Worm (Caenorhabditis elegans): ENCODE results near the gene F48G7.13.
A peak's percentile ranks its signal among the peaks of the same experiment; 100 is the strongest.

The F48G7.13 gene

DNA sequence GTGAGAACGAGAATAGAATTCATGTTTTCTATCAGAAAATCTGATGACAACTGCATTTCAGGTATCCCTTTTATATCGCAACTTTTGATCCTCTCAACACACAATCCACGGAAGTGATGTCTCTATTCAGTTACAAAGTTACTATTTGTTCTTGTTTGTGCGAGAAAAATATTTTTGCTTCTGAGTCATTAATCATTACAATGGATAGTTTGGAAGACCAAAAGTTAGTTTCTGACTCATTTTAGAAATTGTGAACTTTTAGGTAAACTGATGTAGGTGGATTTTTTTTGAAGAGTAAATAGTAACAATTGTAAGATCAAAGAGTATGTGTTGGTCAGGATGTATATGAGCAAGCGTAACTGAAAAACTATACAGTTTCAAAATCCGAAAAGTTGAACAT is 5.7 kb upstream of the F48G7.13 start, which contains the start of gene srlf-36:
srlf-36 (minus strand) TSS at position 101 of the 400 bp plus-strand sequence.
- TF ChIP-seq ces-1 (GFP tag; optimal IDR thresholded peaks at IDR 0.05) (no peak), elt-1 (tag; optimal IDR thresholded peaks at IDR 0.05; ENCODE audit: borderline replicate concordance, insufficient read depth) (no peak), ztf-11 (tag; optimal IDR thresholded peaks at IDR 0.05) (no peak), M03D4.4 (tag; optimal IDR thresholded peaks at IDR 0.05) (no peak), nhr-28 (tag; optimal IDR thresholded peaks at IDR 0.05) (no peak), flh-1 (GFP tag; optimal IDR thresholded peaks at IDR 0.05) (no peak), unc-120 (tag; optimal IDR thresholded peaks at IDR 0.05; ENCODE audit: poor library complexity, severe bottlenecking) (no peak), ceh-39 (tag; optimal IDR thresholded peaks at IDR 0.05) (no peak), cnd-1 (tag; optimal IDR thresholded peaks at IDR 0.05) (no peak), ceh-43 (GFP tag; optimal IDR thresholded peaks at IDR 0.05) (no peak), nhr-237 (tag; optimal IDR thresholded peaks at IDR 0.05) (no peak), pha-4 (tag; optimal IDR thresholded peaks at IDR 0.05) (no peak), bed-3 (GFP tag; optimal IDR thresholded peaks at IDR 0.05) (no peak)

DNA sequence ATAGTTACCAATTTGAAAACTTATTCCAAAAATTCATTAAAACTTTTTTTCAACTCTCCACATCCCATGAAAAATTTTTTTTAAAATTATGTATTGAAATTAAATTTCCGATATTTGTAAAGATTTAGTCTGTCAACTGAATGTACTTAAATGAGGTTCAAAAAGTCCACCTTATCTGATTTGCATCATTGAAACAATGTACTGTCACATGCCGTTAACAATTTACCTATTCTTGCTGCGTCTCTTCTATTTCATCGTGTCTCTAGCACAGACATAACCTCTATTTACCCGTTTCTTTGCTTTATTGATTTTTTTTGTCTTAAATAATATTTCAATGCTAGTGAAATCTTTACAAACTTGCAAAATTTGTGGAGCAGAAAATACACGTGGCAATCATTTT is 5.2 kb upstream of the F48G7.13 start, which contains the start of gene nhr-90:
nhr-90 (plus strand) TSS at position 296 of the 400 bp plus-strand sequence.
- no peak for TF ChIP-seq unc-39 (tag; optimal IDR thresholded peaks at IDR 0.05)
- no peak for TF ChIP-seq nhr-76 (tag; optimal IDR thresholded peaks at IDR 0.05)
- no peak for TF ChIP-seq lsy-2 (tag; optimal IDR thresholded peaks at IDR 0.05)
- no peak for TF ChIP-seq ztf-11 (tag; optimal IDR thresholded peaks at IDR 0.05)
- TF ChIP-seq ceh-83 (GFP tag; optimal IDR thresholded peaks at IDR 0.05) = no peak
- TF ChIP-seq M03D4.4 (tag; optimal IDR thresholded peaks at IDR 0.05) = no peak
- TF ChIP-seq sem-2 (GFP tag; optimal IDR thresholded peaks at IDR 0.05) = no peak
- no peak for TF ChIP-seq mep-1 (tag; optimal IDR thresholded peaks at IDR 0.05)

DNA sequence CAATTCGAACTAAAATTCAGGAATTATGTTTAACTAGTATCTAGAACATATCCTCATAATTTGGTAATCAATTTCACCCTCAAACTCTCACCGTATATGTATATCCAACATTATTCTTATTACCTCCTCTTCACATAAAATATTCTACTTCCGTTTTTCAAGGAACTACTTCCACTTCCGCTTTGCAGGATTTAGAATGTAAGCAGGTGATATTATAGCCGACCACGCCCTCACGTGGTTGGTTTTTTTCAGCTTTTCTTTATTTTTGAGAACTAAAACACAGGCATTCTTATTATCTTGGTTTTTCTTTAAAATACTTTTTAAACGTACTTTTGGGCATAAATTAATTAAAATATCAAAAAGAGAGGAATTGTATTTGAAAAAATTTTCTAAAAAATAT is 2.5 kb downstream of the F48G7.13 start:
- TF ChIP-seq ceh-39 (tag; optimal IDR thresholded peaks at IDR 0.05) (no peak), mls-2 (tag; optimal IDR thresholded peaks at IDR 0.05) (no peak), nhr-237 (tag; optimal IDR thresholded peaks at IDR 0.05) (no peak), ham-2 (GFP tag; optimal IDR thresholded peaks at IDR 0.05) (no peak), unc-39 (tag; optimal IDR thresholded peaks at IDR 0.05) (no peak), flh-1 (GFP tag; optimal IDR thresholded peaks at IDR 0.05) (no peak), nhr-76 (tag; optimal IDR thresholded peaks at IDR 0.05) (no peak), cnd-1 (tag; optimal IDR thresholded peaks at IDR 0.05) (no peak), M03D4.4 (tag; optimal IDR thresholded peaks at IDR 0.05) (no peak), ceh-83 (GFP tag; optimal IDR thresholded peaks at IDR 0.05) (no peak), zip-8 (tag; optimal IDR thresholded peaks at IDR 0.05) (no peak), pha-4 (tag; optimal IDR thresholded peaks at IDR 0.05) (no peak), lin-32 (GFP tag; optimal IDR thresholded peaks at IDR 0.05) (no peak)

DNA sequence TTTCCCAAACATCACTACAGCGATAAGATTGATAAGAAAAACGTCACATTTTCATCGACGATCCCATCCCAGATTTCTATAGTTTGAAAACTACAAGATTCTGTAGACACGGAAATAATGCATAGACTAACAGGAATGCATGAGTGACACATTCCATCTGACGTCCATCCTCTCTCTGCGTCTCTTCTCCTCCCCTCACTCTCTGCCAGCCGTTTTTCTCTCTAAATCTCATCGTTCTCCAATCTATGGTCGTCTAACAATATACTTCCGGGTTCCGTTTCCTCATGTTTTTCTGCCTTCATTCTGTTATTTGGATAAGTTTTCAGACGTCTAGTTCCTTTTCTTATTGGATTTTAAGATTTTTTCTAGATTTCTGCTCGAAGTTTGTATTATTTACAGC is 3.7 kb downstream of the F48G7.13 start, which contains the start of gene F48G7.4:
F48G7.4 (plus strand) TSS at position 400 of the 400 bp plus-strand sequence.
- TF ChIP-seq unc-62 (GFP tag; optimal IDR thresholded peaks at IDR 0.05) (peak; percentile 86), nhr-237 (tag; optimal IDR thresholded peaks at IDR 0.05) (no peak)

DNA sequence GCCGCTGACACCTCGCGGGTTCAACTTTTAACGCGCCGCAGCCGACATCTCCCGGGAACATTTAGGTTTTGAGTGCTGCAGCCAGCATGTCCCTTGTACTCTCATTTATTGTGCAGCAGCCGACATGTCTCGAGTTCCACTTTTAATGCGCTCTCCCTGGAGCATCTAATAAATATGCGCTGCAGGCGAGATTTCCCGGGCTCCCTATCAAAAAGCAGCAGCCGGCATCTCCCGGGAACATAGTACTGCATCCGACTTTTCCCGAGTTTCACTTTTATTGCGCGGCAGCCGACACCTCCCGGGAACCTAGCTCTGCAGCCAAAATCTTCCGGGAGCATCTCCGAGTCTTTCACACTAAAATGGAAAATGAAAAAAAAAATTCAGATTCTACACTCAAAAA is 5.6 kb downstream of the F48G7.13 start:
- TF ChIP-seq lin-32 (GFP tag; optimal IDR thresholded peaks at IDR 0.05) (no peak), nhr-2 (tag; optimal IDR thresholded peaks at IDR 0.05) (no peak), M03D4.4 (tag; optimal IDR thresholded peaks at IDR 0.05) (no peak), pha-4 (tag; optimal IDR thresholded peaks at IDR 0.05) (no peak), tbx-8 (GFP tag; optimal IDR thresholded peaks at IDR 0.05) (no peak), sptf-1 (tag; optimal IDR thresholded peaks at IDR 0.05) (no peak), unc-120 (tag; optimal IDR thresholded peaks at IDR 0.05; ENCODE audit: poor library complexity, severe bottlenecking) (no peak), bed-3 (GFP tag; optimal IDR thresholded peaks at IDR 0.05) (no peak), ztf-11 (tag; optimal IDR thresholded peaks at IDR 0.05) (no peak), drap-1 (GFP tag; optimal IDR thresholded peaks at IDR 0.05) (no peak), lsy-2 (tag; optimal IDR thresholded peaks at IDR 0.05) (no peak), nhr-28 (tag; optimal IDR thresholded peaks at IDR 0.05) (no peak)

DNA sequence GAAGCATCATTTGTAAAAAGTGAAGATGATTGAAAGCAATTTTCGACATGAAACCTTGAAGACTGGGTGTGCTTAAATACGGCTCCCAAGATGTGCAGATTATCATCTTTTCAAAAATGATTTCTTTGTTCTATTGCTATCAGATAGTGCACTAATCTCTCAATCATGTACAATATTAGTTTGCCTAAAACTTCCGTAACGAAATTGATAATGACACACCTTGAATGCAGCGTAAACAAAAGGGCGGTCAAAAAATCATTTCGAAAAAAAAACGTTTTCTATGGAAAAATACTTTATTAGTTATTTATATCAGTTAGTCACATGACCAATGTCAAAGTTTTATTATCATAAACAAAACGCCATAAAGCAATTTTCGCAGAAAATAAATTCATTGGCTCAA is 7.5 kb downstream of the F48G7.13 start, which contains the start of gene F48G7.5:
F48G7.5 (minus strand) TSS at position 34 of the 400 bp plus-strand sequence.
- no peak for TF ChIP-seq ceh-43 (GFP tag; optimal IDR thresholded peaks at IDR 0.05)
- TF ChIP-seq drap-1 (GFP tag; optimal IDR thresholded peaks at IDR 0.05) = no peak
- TF ChIP-seq elt-1 (tag; optimal IDR thresholded peaks at IDR 0.05; ENCODE audit: borderline replicate concordance, insufficient read depth) = no peak

Measured in whole organism, mixed stage, embryonic.